Fruit fly (Drosophila melanogaster): ENCODE data around the gene CG5412.

The CG5412 gene

dm6 chr3R:20549855-20550603 is 26.8 kb upstream of the CG5412 start (continued):
- TF ChIP-seq CG3847 (GFP tag; IDR thresholded peaks at IDR 0.05): peak; percentile 81
- no peak for TF ChIP-seq Camta (GFP tag; optimal IDR thresholded peaks at IDR 0.05)
- TF ChIP-seq salm (tag; optimal IDR thresholded peaks at IDR 0.05): peak; percentile 74
- peak; percentile 92 for TF ChIP-seq lab (GFP tag; optimal IDR thresholded peaks at IDR 0.05)
- TF ChIP-seq dimm (GFP tag; IDR thresholded peaks at IDR 0.05): peak; percentile 50
- TF ChIP-seq CG5953 (GFP tag; IDR thresholded peaks at IDR 0.05): peak; percentile 64
- peak; percentile 71 for TF ChIP-seq CG9437 (GFP tag; optimal IDR thresholded peaks at IDR 0.05)
- TF ChIP-seq da (GFP tag; optimal IDR thresholded peaks at IDR 0.05): no peak
- TF ChIP-seq CG11093 (GFP tag; IDR thresholded peaks at IDR 0.05): peak; percentile 67; the same call in 2 of the 3 replicates
- TF ChIP-seq CG7786 (GFP tag; optimal IDR thresholded peaks at IDR 0.05): peak; percentile 37
- TF ChIP-seq oc (tag; optimal IDR thresholded peaks at IDR 0.05): peak; percentile 82
- no peak for TF ChIP-seq fd64A (GFP tag; optimal IDR thresholded peaks at IDR 0.05)
- no peak for TF ChIP-seq ash1 (GFP tag; optimal IDR thresholded peaks at IDR 0.05)
- peak; percentile 72 for TF ChIP-seq seq (GFP tag; IDR thresholded peaks at IDR 0.05)
- peak; percentile 80 for TF ChIP-seq CG30431 (GFP tag; optimal IDR thresholded peaks at IDR 0.05)
- peak; percentile 88 for TF ChIP-seq unpg (GFP tag; optimal IDR thresholded peaks at IDR 0.05)
- peak; percentile 84 for TF ChIP-seq Med (GFP tag)
- TF ChIP-seq Fer1 (GFP tag; optimal IDR thresholded peaks at IDR 0.05): peak; percentile 92
- TF ChIP-seq sens-2 (GFP tag; IDR thresholded peaks at IDR 0.05): peak; percentile 69; the same call in 1 of the 2 replicates
- peak; percentile 61 for TF ChIP-seq CG18476 (GFP tag; optimal IDR thresholded peaks at IDR 0.05)
- TF ChIP-seq org-1 (GFP tag; optimal IDR thresholded peaks at IDR 0.05): peak; percentile 72
- TF ChIP-seq CG7839 (tag; optimal IDR thresholded peaks at IDR 0.05): peak; percentile 90
- peak; percentile 86 for TF ChIP-seq CG4820 (GFP tag; optimal IDR thresholded peaks at IDR 0.05)
- peak; percentile 70 for TF ChIP-seq CG12942 (GFP tag; optimal IDR thresholded peaks at IDR 0.05)
- peak; percentile 88 for TF ChIP-seq PHDP (tag; optimal IDR thresholded peaks at IDR 0.05)
- TF ChIP-seq MESR4 (GFP tag; optimal IDR thresholded peaks at IDR 0.05): no peak
- 0 out of 2 replicates have a peak, but pooled peaks have one; percentile 42 for TF ChIP-seq bowl (GFP tag; IDR thresholded peaks at IDR 0.05)
- no peak for TF ChIP-seq tx (GFP tag; optimal IDR thresholded peaks at IDR 0.05)
- TF ChIP-seq cas (GFP tag; IDR thresholded peaks at IDR 0.05): peak; percentile 25; the same call in 1 of the 2 replicates
- TF ChIP-seq CG6175 (GFP tag; IDR thresholded peaks at IDR 0.05): peak; percentile 64; the same call in 1 of the 3 replicates
- peak; percentile 88 for TF ChIP-seq CG9817 (tag; optimal IDR thresholded peaks at IDR 0.05)
- TF ChIP-seq CG8089 (GFP tag; optimal IDR thresholded peaks at IDR 0.05): no peak
- TF ChIP-seq chn (GFP tag; optimal IDR thresholded peaks at IDR 0.05): peak; percentile 55
- TF ChIP-seq tap (tag; optimal IDR thresholded peaks at IDR 0.05): peak; percentile 80
- TF ChIP-seq CG17912 (GFP tag; optimal IDR thresholded peaks at IDR 0.05): no peak
- peak; percentile 86 for TF ChIP-seq CG8388 (GFP tag; optimal IDR thresholded peaks at IDR 0.05)
- peak; percentile 92 for TF ChIP-seq CG15269 (tag; optimal IDR thresholded peaks at IDR 0.05)
- TF ChIP-seq Doc3 (GFP tag; IDR thresholded peaks at IDR 0.05; ENCODE audit: partially characterized antibody): no peak
- peak; percentile 80 for TF ChIP-seq CG6765 (GFP tag; optimal IDR thresholded peaks at IDR 0.05)
- no peak for TF ChIP-seq CHES-1-like (GFP tag; optimal IDR thresholded peaks at IDR 0.05)
- peak; percentile 73 for TF ChIP-seq Rx (GFP tag; IDR thresholded peaks at IDR 0.05)
- TF ChIP-seq slp2 (GFP tag; optimal IDR thresholded peaks at IDR 0.05): no peak
- peak; percentile 92 for TF ChIP-seq cwo (GFP tag; optimal IDR thresholded peaks at IDR 0.05)
- TF ChIP-seq BEAF-32 (GFP tag; optimal IDR thresholded peaks at IDR 0.05): no peak
- peak; percentile 18 for TF ChIP-seq Atf3 (GFP tag; optimal IDR thresholded peaks at IDR 0.05)
- TF ChIP-seq tio (GFP tag; optimal IDR thresholded peaks at IDR 0.05): peak; percentile 83
- peak; percentile 85 for TF ChIP-seq CG4404 (GFP tag; IDR thresholded peaks at IDR 0.05)
- TF ChIP-seq ato (GFP tag; IDR thresholded peaks at IDR 0.05; ENCODE audit: partially characterized antibody): no peak
- peak; percentile 89 for TF ChIP-seq Ssrp (tag; optimal IDR thresholded peaks at IDR 0.05)

Data from whole organism, embryonic.